Fruit fly (Drosophila melanogaster) whole organism, pupa: ENCODE measurements around the gene Spt3.
A peak's percentile ranks its signal among the peaks of the same experiment; 100 is the strongest.

Experiments used
- CG10348 ChIP-seq: fragments of 200-800 bp; sonication (Bioruptor generic); IDR thresholded peaks from 2 replicates; pipeline ENCODE4 v1.3.6; 2022; ENCODE audit warnings: missing biosample characterization, missing genetic modification characterization
- CG12605 ChIP-seq: fragments of 200-800 bp; sonication (Bioruptor generic); IDR thresholded peaks from 2 replicates; pipeline ENCODE4 v1.3.6; 2022; ENCODE audit warnings: missing biosample characterization, missing genetic modification characterization
- CG13204 ChIP-seq: fragments of 200-800 bp; sonication (Bioruptor generic); optimal IDR thresholded peaks from 2 replicates; lab custom pipeline; 2018; ENCODE audit warnings: missing biosample characterization, mild to moderate bottlenecking, missing genetic modification characterization, moderate library complexity
- CG14655 ChIP-seq: fragments of 200-800 bp; sonication (Bioruptor generic); optimal IDR thresholded peaks from 3 replicates; lab custom pipeline; 2017; ENCODE audit warnings: mild to moderate bottlenecking, missing biosample characterization, missing genetic modification reagents, missing genetic modification characterization
- CG15710 ChIP-seq: fragments of 200-800 bp; sonication (Bioruptor generic); optimal IDR thresholded peaks from 2 replicates; lab custom pipeline; 2018; ENCODE audit warnings: missing biosample characterization, mild to moderate bottlenecking, missing genetic modification characterization, moderate library complexity
- CG17806 ChIP-seq: fragments of 200-800 bp; sonication (Bioruptor generic); optimal IDR thresholded peaks from 2 replicates; lab custom pipeline; 2018; ENCODE audit warnings: missing biosample characterization, mild to moderate bottlenecking, missing genetic modification characterization, moderate library complexity
- CG32121 ChIP-seq: fragments of 200-800 bp; sonication (Bioruptor generic); IDR thresholded peaks from 2 replicates; pipeline ENCODE4 v1.3.6; 2022; ENCODE audit warnings: missing biosample characterization, missing genetic modification characterization
- CG34367 ChIP-seq: fragments of 200-800 bp; sonication (Bioruptor generic); optimal IDR thresholded peaks from 2 replicates; lab custom pipeline; 2018; ENCODE audit warnings: missing biosample characterization, mild to moderate bottlenecking, missing genetic modification characterization
- CG4496 ChIP-seq: fragments of 200-800 bp; sonication (Bioruptor generic); IDR thresholded peaks from 3 replicates; pipeline ENCODE4 v1.3.6; 2022; ENCODE audit warnings: missing biosample characterization, missing genetic modification characterization
- CG8159 ChIP-seq: fragments of 200-800 bp; sonication (Bioruptor generic); optimal IDR thresholded peaks from 3 replicates; lab custom pipeline; 2018; ENCODE audit warnings: missing biosample characterization, mild to moderate bottlenecking, missing genetic modification characterization, moderate library complexity
- CG8301 ChIP-seq: fragments of 200-800 bp; sonication (Bioruptor generic); optimal IDR thresholded peaks from 2 replicates; lab custom pipeline; 2018; ENCODE audit warnings: missing biosample characterization, mild to moderate bottlenecking, missing genetic modification characterization
- CG9948 ChIP-seq: fragments of 200-800 bp; sonication (Bioruptor generic); optimal IDR thresholded peaks from 2 replicates; lab custom pipeline; 2018; ENCODE audit warnings: missing biosample characterization, mild to moderate bottlenecking, missing genetic modification characterization, moderate library complexity
- D1 ChIP-seq: fragments of 200-800 bp; sonication (Bioruptor generic); optimal IDR thresholded peaks from 2 replicates; lab custom pipeline; 2018; ENCODE audit warnings: missing biosample characterization, mild to moderate bottlenecking, missing genetic modification characterization, moderate library complexity
- EcR ChIP-seq: fragments of 200-800 bp; sonication (Bioruptor generic); optimal IDR thresholded peaks from 3 replicates; lab custom pipeline; 2019; ENCODE audit warnings: missing biosample characterization, missing genetic modification characterization, mild to moderate bottlenecking, moderate library complexity, missing genetic modification reagents
- Ets98B ChIP-seq: fragments of 200-800 bp; sonication (Bioruptor generic); IDR thresholded peaks from 2 replicates; pipeline ENCODE4 v1.3.6; 2022; ENCODE audit warnings: missing biosample characterization, missing genetic modification characterization
- Pif1A ChIP-seq: fragments of 200-800 bp; sonication (Bioruptor generic); optimal IDR thresholded peaks from 3 replicates; lab custom pipeline; 2016; ENCODE audit warnings: missing biosample characterization, missing genetic modification characterization
- Pif1B ChIP-seq: fragments of 200-800 bp; sonication (Bioruptor generic); optimal IDR thresholded peaks from 3 replicates; lab custom pipeline; 2016; ENCODE audit warnings: missing biosample characterization, missing genetic modification characterization
- Snoo ChIP-seq: fragments of 200-800 bp; sonication (Bioruptor generic); optimal IDR thresholded peaks from 3 replicates; lab custom pipeline; 2017; ENCODE audit warnings: missing biosample characterization, mild to moderate bottlenecking, missing genetic modification characterization, inconsistent platforms
- gl ChIP-seq: fragments of 200-800 bp; sonication (Bioruptor generic); optimal IDR thresholded peaks from 2 replicates; lab custom pipeline; 2018; ENCODE audit warnings: missing biosample characterization, mild to moderate bottlenecking, missing genetic modification characterization
- rn ChIP-seq: fragments of 200-800 bp; sonication (Bioruptor generic); IDR thresholded peaks from 2 replicates; pipeline ENCODE4 v1.3.6; 2022; ENCODE audit warnings: missing biosample characterization, missing genetic modification characterization

Gene Spt3

dm6 chr3R:12016828-12017280 is at the start of gene Spt3, which contains the start of gene DCAF12:
Spt3 (plus strand) TSS chr3R:12017156.
DCAF12 (minus strand) TSS chr3R:12017031.
- TF ChIP-seq CG13204 (GFP tag; lab: Kevin White, UChicago) (no peak), CG10348 (GFP tag; lab: Robert Waterston, UW) (no peak), Pif1B (GFP tag; lab: Kevin White, UChicago) (peak; percentile 14), CG34367 (no peak), CG8159 (tag; lab: Kevin White, UChicago) (no peak), CG17806 (tag; lab: Kevin White, UChicago) (peak; percentile 32), D1 (tag; lab: Kevin White, UChicago) (no peak), CG32121 (peak; percentile 21; the same call in 1 of the 2 replicates), CG15710 (tag; lab: Kevin White, UChicago) (peak; percentile 54), rn (GFP tag; lab: Robert Waterston, UW) (no peak), Ets98B (GFP tag; lab: Robert Waterston, UW) (no peak), CG4496 (GFP tag; lab: Robert Waterston, UW) (no peak)

dm6 chr3R:11967262-11968029 is 49.5 kb upstream of the Spt3 start, which contains the start of the genes CG12213 and GC1:
CG12213 (minus strand) TSS chr3R:11967691.
GC1 (plus strand) TSS chr3R:11967708.
- TF ChIP-seq Snoo (tag; lab: Kevin White, UChicago) (peak; percentile 4), CG8159 (tag; lab: Kevin White, UChicago) (peak; percentile 35), CG4496 (GFP tag; lab: Robert Waterston, UW) (no peak), CG9948 (tag; lab: Kevin White, UChicago) (peak; percentile 13), Pif1B (GFP tag; lab: Kevin White, UChicago) (no peak), CG15710 (tag; lab: Kevin White, UChicago) (peak; percentile 24), Pif1A (GFP tag; lab: Kevin White, UChicago) (no peak), CG14655 (GFP tag; lab: Kevin White, UChicago) (no peak), CG34367 (peak; percentile 8), EcR (peak; percentile 1), Ets98B (GFP tag; lab: Robert Waterston, UW) (0 out of 2 replicates have a peak, but pooled peaks have one; percentile 10), CG13204 (GFP tag; lab: Kevin White, UChicago) (no peak), D1 (tag; lab: Kevin White, UChicago) (no peak), CG10348 (GFP tag; lab: Robert Waterston, UW) (0 out of 2 replicates have a peak, but pooled peaks have one; percentile 16)

- TF ChIP-seq EcR (peak; percentile 84), CG8301 (tag; lab: Kevin White, UChicago) (no peak)
These were observed 48.8 kb upstream of the Spt3 start for dm6 chr3R:11968030-11968753.

- TF ChIP-seq Pif1A (GFP tag; lab: Kevin White, UChicago) (no peak), CG15710 (tag; lab: Kevin White, UChicago) (peak; percentile 21), CG4496 (GFP tag; lab: Robert Waterston, UW) (peak; percentile 45; the same call in 1 of the 3 replicates), CG17806 (tag; lab: Kevin White, UChicago) (peak; percentile 17), CG8159 (tag; lab: Kevin White, UChicago) (peak; percentile 16), Snoo (tag; lab: Kevin White, UChicago) (no peak), Ets98B (GFP tag; lab: Robert Waterston, UW) (peak; percentile 66), CG9948 (tag; lab: Kevin White, UChicago) (peak; percentile 8), Pif1B (GFP tag; lab: Kevin White, UChicago) (peak; percentile 10), CG10348 (GFP tag; lab: Robert Waterston, UW) (no peak), CG8301 (tag; lab: Kevin White, UChicago) (peak; percentile 59), CG34367 (no peak), CG12605 (GFP tag; lab: Robert Waterston, UW) (0 out of 2 replicates have a peak, but pooled peaks have one; percentile 22), CG32121 (peak; percentile 71)
These were observed 47.7 kb upstream of the Spt3 start for dm6 chr3R:11969217-11969616.

dm6 chr3R:11971394-11971793 is 45.6 kb upstream of the Spt3 start, which contains the start of gene GC2:
GC2 (plus strand) TSS chr3R:11971694.
- TF ChIP-seq CG4496 (GFP tag; lab: Robert Waterston, UW), result no peak

dm6 chr3R:11973826-11974225 is 43.1 kb upstream of the Spt3 start:
- TF ChIP-seq EcR, result peak; percentile 24
- TF ChIP-seq CG17806 (tag; lab: Kevin White, UChicago), result no peak

DNA sequence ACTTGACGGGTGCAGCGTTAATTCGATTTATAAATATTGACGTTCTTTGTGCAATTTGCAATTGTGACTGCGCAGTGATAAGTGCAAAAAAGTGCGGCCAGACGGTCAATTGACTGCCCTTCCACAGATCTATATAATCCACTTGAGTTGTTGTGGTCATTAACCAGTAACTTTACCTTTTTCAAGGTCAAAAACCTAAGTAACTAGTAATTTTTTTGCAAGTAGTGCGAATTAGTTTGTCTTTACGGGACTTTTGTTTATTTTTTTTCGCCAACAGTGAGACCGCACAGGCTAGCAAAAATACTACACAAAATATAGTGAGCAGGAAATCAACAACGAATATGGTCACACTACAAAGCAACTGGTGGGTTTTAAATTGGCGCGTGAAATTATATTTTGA is 42.3 kb upstream of the Spt3 start, which contains the start of gene Tango9:
Tango9 (minus strand) TSS at position 280 of the 400 bp plus-strand sequence.
- no peak for TF ChIP-seq CG13204 (GFP tag; lab: Kevin White, UChicago)
- TF ChIP-seq gl (tag; lab: Kevin White, UChicago), result peak; percentile 63
- no peak for TF ChIP-seq CG10348 (GFP tag; lab: Robert Waterston, UW)
- peak; percentile 74 for TF ChIP-seq CG12605 (GFP tag; lab: Robert Waterston, UW)
- TF ChIP-seq CG14655 (GFP tag; lab: Kevin White, UChicago), result no peak
- peak; percentile 36; the same call in 1 of the 2 replicates for TF ChIP-seq Ets98B (GFP tag; lab: Robert Waterston, UW)
- peak; percentile 73 for TF ChIP-seq EcR
- TF ChIP-seq CG15710 (tag; lab: Kevin White, UChicago), result peak; percentile 5
- TF ChIP-seq CG17806 (tag; lab: Kevin White, UChicago), result peak; percentile 11
- TF ChIP-seq CG9948 (tag; lab: Kevin White, UChicago), result peak; percentile 23
- no peak for TF ChIP-seq D1 (tag; lab: Kevin White, UChicago)
- peak; percentile 41 for TF ChIP-seq CG34367
- TF ChIP-seq Snoo (tag; lab: Kevin White, UChicago), result peak; percentile 68
- TF ChIP-seq CG8159 (tag; lab: Kevin White, UChicago), result peak; percentile 45
